Worm (Caenorhabditis elegans) whole organism, young adult: ENCODE measurements around the gene F53F4.11.

Source experiments
- K12H6.12 ChIP-seq: fragments of 200-800 bp; sonication (Bioruptor generic); optimal IDR thresholded peaks from 2 replicates; lab custom pipeline; 2018; ENCODE audit warnings: mild to moderate bottlenecking, missing genetic modification characterization, missing compliant biosample characterization
- ama-1 ChIP-seq, 3 experiments: fragments of 150-350 bp in 1 of 3; sonication (generic microtip) in 2 of 3; optimal IDR thresholded peaks; 2 replicates each; lab custom pipeline; 2014 to 2018; ENCODE audit warnings: missing biosample characterization in 2 of 3, missing genetic modification characterization in 2 of 3, missing genetic modification reagents in 2 of 3
- dpff-1 ChIP-seq: sonication (generic microtip); optimal IDR thresholded peaks from 2 replicates; lab custom pipeline; 2017; ENCODE audit warnings: mild to moderate bottlenecking, missing genetic modification characterization, missing compliant biosample characterization
- ets-4 ChIP-seq: fragments of 200-800 bp; sonication (Bioruptor generic); optimal IDR thresholded peaks from 2 replicates; lab custom pipeline; 2018; ENCODE audit warnings: mild to moderate bottlenecking, missing genetic modification characterization, missing compliant biosample characterization
- hmg-1.2 ChIP-seq: fragments of 200-800 bp; sonication (Bioruptor generic); IDR thresholded peaks from 2 replicates; pipeline ENCODE4 v1.3.6; 2022; ENCODE audit warnings: missing genetic modification reagents, missing genetic modification characterization, missing compliant biosample characterization
- mes-4 ChIP-seq: sonication (generic microtip); optimal IDR thresholded peaks from 2 replicates; lab custom pipeline; 2016; ENCODE audit warnings: missing genotype, missing genetic modification characterization, missing compliant biosample characterization
- nhr-90 ChIP-seq: sonication (generic microtip); optimal IDR thresholded peaks from 2 replicates; lab custom pipeline; 2016; ENCODE audit warnings: missing genotype, mild to moderate bottlenecking, missing genetic modification characterization, missing compliant biosample characterization
- sea-2 ChIP-seq: fragments of 200-800 bp; sonication (Bioruptor generic); IDR thresholded peaks from 2 replicates; pipeline ENCODE4 v1.3.6; 2022; ENCODE audit warnings: missing genetic modification characterization, missing compliant biosample characterization
- snpc-4 ChIP-seq, 5 experiments: fragments of 150-350 bp in 1 of 5; sonication (generic microtip) in 4 of 5; optimal IDR thresholded peaks; 2 replicates each; lab custom pipeline; 2014 to 2018; ENCODE audit warnings: missing genetic modification characterization in 5 of 5, missing biosample characterization in 3 of 5, antibody characterized with exemption in 2 of 5, mild to moderate bottlenecking in 2 of 5, missing compliant biosample characterization in 2 of 5, missing genotype in 2 of 5, moderate library complexity in 2 of 5, missing genetic modification reagents in 1 of 5

DNA sequence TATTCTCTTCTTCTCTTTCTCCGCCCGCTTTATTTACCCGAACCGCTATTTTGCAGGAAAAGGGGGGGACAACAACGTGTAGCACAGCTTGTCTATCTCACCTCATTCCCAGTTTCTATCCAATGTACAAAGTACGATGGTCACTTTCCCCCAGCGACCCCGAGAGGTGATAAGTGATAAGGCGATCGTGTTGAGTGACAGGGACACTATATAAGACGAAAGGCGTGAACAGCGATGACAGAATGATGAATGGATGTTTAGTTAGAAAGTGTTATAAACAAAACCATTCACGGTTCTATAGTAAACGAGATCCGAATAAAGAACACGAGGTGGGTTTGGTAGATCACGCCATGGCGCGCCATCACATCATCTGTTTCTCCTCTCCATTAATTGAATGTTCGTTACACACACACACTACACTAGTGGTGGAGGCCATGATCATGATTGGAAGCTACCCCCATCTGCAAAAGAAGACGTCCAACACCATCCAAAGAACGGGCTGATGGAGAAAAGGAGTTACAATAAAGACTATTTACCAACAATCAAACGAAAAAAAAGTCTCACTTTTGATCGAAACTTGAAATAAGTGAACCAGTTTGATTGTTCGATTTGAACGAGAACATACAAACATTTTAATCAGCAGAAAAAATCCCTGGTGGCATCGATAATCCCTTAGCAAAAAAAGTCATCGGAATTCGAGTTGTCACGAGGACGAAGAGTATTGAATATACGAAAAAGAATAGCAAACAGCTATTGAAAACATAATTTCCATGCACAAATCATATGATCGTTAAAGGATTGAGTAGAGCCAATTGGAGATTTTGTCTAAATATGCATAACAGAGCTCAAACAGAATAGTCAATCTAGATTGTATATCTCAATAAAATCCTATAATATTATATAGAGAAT is 32.3 kb upstream of the F53F4.11 start:
- 0 out of 2 replicates have a peak, but pooled peaks have one; percentile 22 for TF ChIP-seq hmg-1.2 (GFP tag; lab: Robert Waterston, UW)
- peak; percentile 76 for TF ChIP-seq ama-1 (optimal IDR thresholded peaks at IDR 0.05; lab: Kevin White, UChicago)
- no peak for TF ChIP-seq ama-1 (GFP tag; optimal IDR thresholded peaks at IDR 0.05; lab: Kevin White, UChicago)
- no peak for TF ChIP-seq K12H6.12 (tag; lab: Kevin White, UChicago)
- TF ChIP-seq dpff-1 (tag; lab: Kevin White, UChicago), result no peak
- no peak for TF ChIP-seq mes-4 (tag; lab: Kevin White, UChicago)
- TF ChIP-seq ets-4, result peak; percentile 51
- no peak for TF ChIP-seq snpc-4 (GFP tag; optimal IDR thresholded peaks at IDR 0.05; lab: Kevin White, UChicago)
- peak in 2 of 4 experiments; percentile 25 to 26 for TF ChIP-seq snpc-4 (tag; optimal IDR thresholded peaks at IDR 0.05; lab: Kevin White, UChicago)
- TF ChIP-seq sea-2, result no peak
- peak; percentile 82 for TF ChIP-seq nhr-90 (tag; lab: Kevin White, UChicago)
